Fruit fly (Drosophila melanogaster) whole organism, adult: ENCODE results near the gene CG15465.

Experiments
- CG33017 ChIP-seq: fragments of 200-800 bp; sonication (Bioruptor generic); optimal IDR thresholded peaks from 2 replicates; lab custom pipeline; 2018; ENCODE audit warnings: missing biosample characterization, mild to moderate bottlenecking, missing genetic modification characterization, moderate library complexity
- Clk ChIP-seq: fragments of 200-800 bp; sonication (Bioruptor generic); optimal IDR thresholded peaks from 2 replicates; lab custom pipeline; 2017; ENCODE audit warnings: missing biosample characterization, missing genetic modification characterization
- tj ChIP-seq: fragments of 200-800 bp; sonication (Bioruptor generic); optimal IDR thresholded peaks from 3 replicates; lab custom pipeline; 2017; ENCODE audit warnings: missing biosample characterization, mild to moderate bottlenecking, missing genetic modification characterization, moderate library complexity

- TF ChIP-seq CG33017 (tag; lab: Kevin White, UChicago), result no peak
- no peak for TF ChIP-seq Clk
- no peak for TF ChIP-seq tj
These were observed 118.1 kb downstream of the CG15465 start for dm6 chrX:5203674-5204073.
